Worm (Caenorhabditis elegans) whole organism, young adult: ENCODE measurements around the gene Y66D12A.8.

ENCODE experiments used
- B0035.1 ChIP-seq: sonication (generic microtip); optimal IDR thresholded peaks from 2 replicates; lab custom pipeline; 2016; ENCODE audit warnings: missing genetic modification characterization, mild to moderate bottlenecking, missing compliant biosample characterization, missing genotype, missing genetic modification reagents
- B0336.3 ChIP-seq: fragments of 200-800 bp; sonication (Bioruptor generic); IDR thresholded peaks from 2 replicates; pipeline ENCODE4 v1.3.6; 2022; ENCODE audit warnings: missing genetic modification characterization, missing compliant biosample characterization
- F22D6.2 ChIP-seq: sonication (generic microtip); optimal IDR thresholded peaks from 2 replicates; lab custom pipeline; 2016; ENCODE audit warnings: mild to moderate bottlenecking, missing genetic modification characterization, missing compliant biosample characterization
- F23B12.7 ChIP-seq: sonication (generic microtip); optimal IDR thresholded peaks from 2 replicates; lab custom pipeline; 2017; ENCODE audit warnings: missing genetic modification characterization, mild to moderate bottlenecking, missing compliant biosample characterization, antibody characterized with exemption, moderate library complexity; ENCODE audit not compliant: insufficient read depth
- F52B5.7 ChIP-seq: sonication (generic microtip); optimal IDR thresholded peaks from 2 replicates; lab custom pipeline; 2016; ENCODE audit warnings: mild to moderate bottlenecking, missing genetic modification characterization, missing compliant biosample characterization
- F55B11.4 ChIP-seq: sonication (generic microtip); optimal IDR thresholded peaks from 2 replicates; lab custom pipeline; 2016; ENCODE audit warnings: missing compliant biosample characterization, missing genetic modification characterization, borderline replicate concordance; ENCODE audit not compliant: insufficient read depth
- K11D2.4 ChIP-seq: fragments of 200-800 bp; sonication (Bioruptor generic); IDR thresholded peaks from 2 replicates; pipeline ENCODE4 v1.3.6; 2022; ENCODE audit warnings: missing genetic modification reagents, missing genetic modification characterization, missing compliant biosample characterization
- Y79H2A.3 ChIP-seq: fragments of 200-800 bp; sonication (Bioruptor generic); conservative IDR thresholded peaks from 2 replicates; pipeline ENCODE4 v1.3.6; 2022; ENCODE audit warnings: missing genetic modification reagents, missing genetic modification characterization, missing compliant biosample characterization
- ama-1 ChIP-seq, 3 experiments: fragments of 150-350 bp in 1 of 3; sonication (generic microtip) in 2 of 3; optimal IDR thresholded peaks; 2 replicates each; lab custom pipeline; 2014 to 2018; ENCODE audit warnings: missing biosample characterization in 2 of 3, missing genetic modification characterization in 2 of 3, missing genetic modification reagents in 2 of 3
- aptf-2 ChIP-seq: fragments of 200-800 bp; sonication (Bioruptor generic); conservative IDR thresholded peaks from 2 replicates; pipeline ENCODE4 v1.3.6; 2022; ENCODE audit warnings: missing genetic modification reagents, missing genetic modification characterization, missing compliant biosample characterization
- attf-3 ChIP-seq: fragments of 200-800 bp; sonication (Bioruptor generic); conservative IDR thresholded peaks from 2 replicates; pipeline ENCODE4 v1.3.6; 2022; ENCODE audit warnings: missing genetic modification reagents, missing genetic modification characterization, missing compliant biosample characterization
- cebp-1 ChIP-seq, 2 experiments: fragments of 200-800 bp in 1 of 2; sonication (Bioruptor generic) in 1 of 2; sonication (generic microtip) in 1 of 2; IDR thresholded peaks in 1 of 2; optimal IDR thresholded peaks in 1 of 2; 2 replicates each; pipeline versions ENCODE4 v1.3.6 to Lab custom; 2017 to 2022; ENCODE audit warnings: missing compliant biosample characterization in 2 of 2, missing genetic modification characterization in 2 of 2, mild to moderate bottlenecking in 1 of 2, missing genetic modification reagents in 1 of 2, moderate library complexity in 1 of 2
- ceh-100 ChIP-seq: fragments of 200-800 bp; sonication (Bioruptor generic); IDR thresholded peaks from 2 replicates; pipeline ENCODE4 v1.3.6; 2022; ENCODE audit warnings: missing genetic modification reagents, missing genetic modification characterization, missing compliant biosample characterization
- ceh-58 ChIP-seq: fragments of 200-800 bp; sonication (Bioruptor generic); IDR thresholded peaks from 2 replicates; pipeline ENCODE4 v1.3.6; 2022; ENCODE audit warnings: missing genetic modification characterization, missing compliant biosample characterization
- ceh-91 ChIP-seq: fragments of 200-800 bp; sonication (Bioruptor generic); IDR thresholded peaks from 2 replicates; pipeline ENCODE4 v1.3.6; 2022; ENCODE audit warnings: missing genetic modification reagents, missing genetic modification characterization, missing compliant biosample characterization
- dpff-1 ChIP-seq: sonication (generic microtip); optimal IDR thresholded peaks from 2 replicates; lab custom pipeline; 2017; ENCODE audit warnings: mild to moderate bottlenecking, missing genetic modification characterization, missing compliant biosample characterization
- efl-1 ChIP-seq: fragments of 150-350 bp; optimal IDR thresholded peaks from 2 replicates; lab custom pipeline; 2014; ENCODE audit warnings: missing biosample characterization, missing genetic modification reagents, missing genetic modification characterization
- fkh-3 ChIP-seq: sonication (generic microtip); optimal IDR thresholded peaks from 2 replicates; lab custom pipeline; 2016; ENCODE audit warnings: mild to moderate bottlenecking, missing genetic modification characterization, missing compliant biosample characterization
- him-1 ChIP-seq: sonication (generic microtip); optimal IDR thresholded peaks from 2 replicates; lab custom pipeline; 2016; ENCODE audit warnings: missing genotype, missing genetic modification reagents, missing genetic modification characterization, missing compliant biosample characterization
- hlh-12 ChIP-seq: sonication (generic microtip); optimal IDR thresholded peaks from 2 replicates; lab custom pipeline; 2016; ENCODE audit warnings: missing genetic modification characterization, missing compliant biosample characterization
- hmg-20 ChIP-seq: fragments of 200-800 bp; sonication (Bioruptor generic); IDR thresholded peaks from 2 replicates; pipeline ENCODE4 v1.3.6; 2022; ENCODE audit warnings: missing genetic modification reagents, missing genetic modification characterization, missing compliant biosample characterization
- lin-26 ChIP-seq: fragments of 200-800 bp; sonication (Bioruptor generic); IDR thresholded peaks from 2 replicates; pipeline ENCODE4 v1.3.6; 2022; ENCODE audit warnings: missing genetic modification reagents, missing genetic modification characterization, missing compliant biosample characterization
- lir-1 ChIP-seq: fragments of 200-800 bp; sonication (Bioruptor generic); conservative IDR thresholded peaks from 2 replicates; pipeline ENCODE4 v1.3.6; 2022; ENCODE audit warnings: missing genetic modification reagents, missing genetic modification characterization, missing compliant biosample characterization
- madf-10 ChIP-seq: sonication (generic microtip); optimal IDR thresholded peaks from 2 replicates; lab custom pipeline; 2016; ENCODE audit warnings: mild to moderate bottlenecking, missing genetic modification characterization, missing compliant biosample characterization
- mes-4 ChIP-seq: sonication (generic microtip); optimal IDR thresholded peaks from 2 replicates; lab custom pipeline; 2016; ENCODE audit warnings: missing genotype, missing genetic modification characterization, missing compliant biosample characterization
- nfya-1 ChIP-seq: sonication (generic microtip); optimal IDR thresholded peaks from 2 replicates; lab custom pipeline; 2017; ENCODE audit warnings: antibody characterized with exemption, missing compliant biosample characterization, missing genetic modification characterization, borderline replicate concordance; ENCODE audit not compliant: insufficient read depth
- nfyb-1 ChIP-seq: fragments of 200-800 bp; sonication (Bioruptor generic); IDR thresholded peaks from 2 replicates; pipeline ENCODE4 v1.3.6; 2022; ENCODE audit warnings: missing genetic modification reagents, missing genetic modification characterization, missing compliant biosample characterization
- nhr-120 ChIP-seq: fragments of 200-800 bp; sonication (Bioruptor generic); IDR thresholded peaks from 2 replicates; pipeline ENCODE4 v1.3.6; 2022; ENCODE audit warnings: missing genetic modification characterization, missing compliant biosample characterization
- pha-4 ChIP-seq: fragments of 150-350 bp; sonication (generic microtip); optimal IDR thresholded peaks from 2 replicates; lab custom pipeline; 2014; ENCODE audit warnings: missing biosample characterization, missing genetic modification reagents, missing genetic modification characterization
- rcor-1 ChIP-seq: fragments of 200-800 bp; sonication (Bioruptor generic); IDR thresholded peaks from 2 replicates; pipeline ENCODE4 v1.3.6; 2022; ENCODE audit warnings: missing genetic modification reagents, missing genetic modification characterization, missing compliant biosample characterization
- rec-8 ChIP-seq, 2 experiments: sonication (generic microtip); optimal IDR thresholded peaks; 2 replicates each; lab custom pipeline; 2016; ENCODE audit warnings: mild to moderate bottlenecking in 2 of 2, missing genetic modification characterization in 2 of 2, missing genetic modification reagents in 2 of 2, missing genotype in 2 of 2, missing biosample characterization in 1 of 2, missing compliant biosample characterization in 1 of 2, moderate library complexity in 1 of 2
- sdz-38 ChIP-seq: sonication (generic microtip); optimal IDR thresholded peaks from 2 replicates; lab custom pipeline; 2016; ENCODE audit warnings: missing genotype, missing genetic modification characterization, missing compliant biosample characterization
- tlf-1 ChIP-seq: fragments of 200-800 bp; sonication (Bioruptor generic); optimal IDR thresholded peaks from 2 replicates; lab custom pipeline; 2018; ENCODE audit warnings: mild to moderate bottlenecking, missing genetic modification characterization, missing compliant biosample characterization
- unc-130 ChIP-seq: sonication (generic microtip); optimal IDR thresholded peaks from 2 replicates; lab custom pipeline; 2016; ENCODE audit warnings: missing genetic modification reagents, missing genetic modification characterization, missing compliant biosample characterization
- ztf-22 ChIP-seq: fragments of 200-800 bp; sonication (Bioruptor generic); optimal IDR thresholded peaks from 2 replicates; lab custom pipeline; 2018; ENCODE audit warnings: mild to moderate bottlenecking, missing genetic modification characterization, moderate library complexity, missing compliant biosample characterization
- ztf-26 ChIP-seq: sonication (generic microtip); optimal IDR thresholded peaks from 2 replicates; lab custom pipeline; 2017; ENCODE audit warnings: missing genetic modification characterization, missing compliant biosample characterization
- ztf-28 ChIP-seq: fragments of 200-800 bp; sonication (Bioruptor generic); IDR thresholded peaks from 2 replicates; pipeline ENCODE4 v1.3.6; 2022; ENCODE audit warnings: missing genetic modification reagents, missing genetic modification characterization, missing compliant biosample characterization

Y66D12A.8 gene

DNA sequence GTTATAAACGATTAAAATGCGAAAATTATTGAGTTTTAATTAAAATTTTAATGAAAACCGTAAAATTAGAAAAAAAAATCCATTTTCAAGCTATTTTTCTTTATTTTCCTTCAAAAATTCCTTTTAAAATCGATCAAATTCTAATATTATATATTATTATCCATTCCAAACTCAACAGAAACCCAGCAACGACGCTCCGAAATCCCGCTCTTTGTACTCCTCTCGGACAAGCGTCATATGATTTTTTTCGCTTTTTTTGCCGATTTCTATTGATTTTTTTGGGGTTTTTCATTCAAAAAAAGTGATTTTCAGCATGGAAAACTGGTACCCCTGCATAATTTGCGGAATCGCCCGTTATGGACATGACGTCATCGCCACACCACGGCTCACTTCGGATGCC is 42.4 kb downstream of the Y66D12A.8 start, which contains the start of gene ceh-91:
Gene ceh-91, plus strand, starts transcription at position 301 of the 400 bp plus-strand sequence.
- TF ChIP-seq hlh-12 (tag; lab: Kevin White, UChicago) (no peak), ceh-58 (GFP tag; lab: Robert Waterston, UW) (no peak), madf-10 (tag; lab: Kevin White, UChicago) (no peak), rec-8 (tag; optimal IDR thresholded peaks at IDR 0.05; lab: Kevin White, UChicago) (no peak), B0336.3 (GFP tag; lab: Robert Waterston, UW) (no peak), pha-4 (no peak), lin-26 (GFP tag; lab: Robert Waterston, UW) (no peak), ceh-100 (GFP tag; lab: Robert Waterston, UW) (no peak), tlf-1 (no peak), mes-4 (tag; lab: Kevin White, UChicago) (no peak), ztf-28 (GFP tag; lab: Robert Waterston, UW) (no peak), F23B12.7 (tag; lab: Kevin White, UChicago) (no peak), hmg-20 (GFP tag; lab: Robert Waterston, UW) (no peak), ztf-26 (tag; lab: Kevin White, UChicago) (no peak), dpff-1 (tag; lab: Kevin White, UChicago) (no peak), cebp-1 (GFP tag; IDR thresholded peaks at IDR 0.05; lab: Robert Waterston, UW) (no peak), cebp-1 (tag; optimal IDR thresholded peaks at IDR 0.05; lab: Kevin White, UChicago) (no peak), attf-3 (GFP tag; lab: Robert Waterston, UW) (no peak), F22D6.2 (tag; lab: Kevin White, UChicago) (no peak), F55B11.4 (tag; lab: Kevin White, UChicago) (no peak)

DNA sequence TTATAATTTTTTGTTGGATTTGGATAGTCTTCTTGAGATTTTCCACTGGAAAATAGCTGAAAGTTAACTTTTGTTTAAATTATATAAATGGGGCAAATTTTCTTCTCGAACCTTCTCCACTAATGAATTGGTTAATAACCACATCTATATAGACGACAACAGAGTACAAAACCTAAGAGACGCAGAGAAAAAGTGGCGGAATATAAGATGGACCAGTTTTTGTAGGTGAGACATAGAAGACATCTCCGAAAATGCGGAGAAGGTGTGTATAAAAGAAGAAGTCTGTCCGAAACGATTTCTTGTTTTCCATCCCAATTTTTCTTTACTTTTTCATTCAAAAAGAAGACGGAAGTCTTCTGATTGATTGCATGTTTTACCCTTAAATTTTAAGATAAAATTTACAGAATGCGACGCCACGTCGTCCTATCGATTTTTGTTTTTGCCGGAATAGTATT is 50.8 kb downstream of the Y66D12A.8 start, which contains the start of gene gly-8:
Gene gly-8, plus strand, starts transcription at position 405 of the 455 bp plus-strand sequence.
- no peak for TF ChIP-seq aptf-2 (GFP tag; lab: Robert Waterston, UW)
- no peak for TF ChIP-seq B0336.3 (GFP tag; lab: Robert Waterston, UW)
- no peak for TF ChIP-seq ztf-22 (GFP tag; lab: Kevin White, UChicago)
- TF ChIP-seq ceh-91 (GFP tag; lab: Robert Waterston, UW) = no peak
- no peak for TF ChIP-seq K11D2.4 (GFP tag; lab: Robert Waterston, UW)
- no peak for TF ChIP-seq him-1 (tag; lab: Kevin White, UChicago)
- no peak for TF ChIP-seq rcor-1 (GFP tag; lab: Robert Waterston, UW)
- TF ChIP-seq F52B5.7 (tag; lab: Kevin White, UChicago) = no peak
- no peak for TF ChIP-seq ama-1 (optimal IDR thresholded peaks at IDR 0.05; lab: Kevin White, UChicago)
- TF ChIP-seq ama-1 (GFP tag; optimal IDR thresholded peaks at IDR 0.05; lab: Kevin White, UChicago) = no peak
- TF ChIP-seq sdz-38 (tag; lab: Kevin White, UChicago) = no peak
- no peak for TF ChIP-seq Y79H2A.3 (GFP tag; lab: Robert Waterston, UW)
- no peak for TF ChIP-seq F22D6.2 (tag; lab: Kevin White, UChicago)
- TF ChIP-seq fkh-3 (tag; lab: Kevin White, UChicago) = no peak
- no peak for TF ChIP-seq efl-1 (GFP tag; lab: Kevin White, UChicago)
- TF ChIP-seq B0035.1 = no peak
- no peak for TF ChIP-seq unc-130 (GFP tag; lab: Kevin White, UChicago)
- no peak for TF ChIP-seq lir-1
- TF ChIP-seq nhr-120 (GFP tag; lab: Robert Waterston, UW) = no peak
- TF ChIP-seq nfyb-1 = no peak
- TF ChIP-seq nfya-1 (tag; lab: Kevin White, UChicago) = no peak
